Worm (Caenorhabditis elegans): ENCODE data around the gene ndua-5.

DNA sequence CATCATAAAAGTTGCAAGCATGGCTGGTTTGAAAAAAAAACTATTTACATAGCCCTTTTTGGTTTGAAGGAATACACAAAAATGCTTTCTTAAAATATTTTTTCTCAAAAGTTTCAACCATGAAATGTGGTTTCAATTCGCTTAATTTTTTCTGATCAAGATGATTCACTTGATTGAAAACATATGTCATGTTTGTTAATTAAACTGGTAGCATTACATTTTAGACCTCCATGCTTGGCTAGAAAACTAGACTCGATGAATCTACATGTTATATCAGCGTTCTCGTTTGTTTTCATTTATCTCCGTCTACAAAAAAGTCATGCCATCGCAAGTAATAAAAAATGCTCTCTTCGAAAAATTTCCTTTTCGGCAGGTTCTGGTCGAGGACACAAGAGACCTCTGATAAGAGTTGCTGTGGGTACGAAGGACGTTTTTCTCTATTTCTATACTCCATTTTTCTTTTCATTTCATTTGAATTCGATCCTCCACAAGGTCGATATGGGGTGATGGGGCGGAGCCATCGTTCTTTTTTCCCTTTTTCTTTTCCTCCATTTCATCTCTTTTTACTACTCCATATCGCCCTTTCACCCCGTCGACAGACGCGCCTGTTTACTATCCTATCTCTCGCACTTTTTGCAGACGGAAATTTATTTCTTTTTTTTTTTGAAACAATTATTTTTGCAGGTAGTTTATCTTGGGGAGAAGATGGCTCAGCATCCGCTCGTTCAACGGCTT lies 1.1 kb upstream of the ndua-5 start, which contains the start of gene elo-1:
- no peak for TF ChIP-seq nfya-1 (tag; optimal IDR thresholded peaks at IDR 0.05; ENCODE audit: borderline replicate concordance, insufficient read depth)
- no peak for TF ChIP-seq ets-4 (GFP tag; optimal IDR thresholded peaks at IDR 0.05)
- no peak for TF ChIP-seq F57C9.4 (tag; optimal IDR thresholded peaks at IDR 0.05)
- no peak for TF ChIP-seq B0019.2 (GFP tag; conservative IDR thresholded peaks at IDR 0.05)
- TF ChIP-seq tbx-9 (tag; optimal IDR thresholded peaks at IDR 0.05; ENCODE audit: borderline replicate concordance) = no peak

Measured in whole organism, young adult.